Worm (Caenorhabditis elegans) whole organism, L1 larva: ENCODE data around the gene F59B1.6.

Experiments
- C16A3.4 ChIP-seq: fragments of 150-350 bp; optimal IDR thresholded peaks from 2 replicates; lab custom pipeline; 2014; ENCODE audit warnings: missing biosample characterization, missing genetic modification characterization
- F16B12.6 ChIP-seq: fragments of 150-350 bp; optimal IDR thresholded peaks from 2 replicates; lab custom pipeline; 2014; ENCODE audit warnings: missing biosample characterization, missing genetic modification characterization
- aha-1 ChIP-seq: fragments of 150-350 bp; optimal IDR thresholded peaks from 2 replicates; lab custom pipeline; 2014; ENCODE audit warnings: missing biosample characterization, missing genetic modification characterization
- ama-1 ChIP-seq: fragments of 150-350 bp; optimal IDR thresholded peaks from 2 replicates; lab custom pipeline; 2014
- ceh-8 ChIP-seq: fragments of 200-800 bp; sonication (Bioruptor generic); optimal IDR thresholded peaks from 2 replicates; lab custom pipeline; 2018; ENCODE audit warnings: mild to moderate bottlenecking, missing genetic modification characterization, moderate library complexity, missing compliant biosample characterization
- ceh-88 ChIP-seq: fragments of 200-800 bp; sonication (Bioruptor generic); IDR thresholded peaks from 2 replicates; pipeline ENCODE4 v1.3.6; 2022; ENCODE audit warnings: missing genetic modification characterization, missing compliant biosample characterization
- ceh-90 ChIP-seq: sonication (generic microtip); optimal IDR thresholded peaks from 2 replicates; lab custom pipeline; 2016; ENCODE audit warnings: missing genetic modification characterization, missing compliant biosample characterization
- ces-1 ChIP-seq: fragments of 150-350 bp; optimal IDR thresholded peaks from 2 replicates; lab custom pipeline; 2014; ENCODE audit warnings: missing biosample characterization, missing genetic modification reagents, missing genetic modification characterization
- efl-3 ChIP-seq: fragments of 200-800 bp; sonication (Bioruptor generic); optimal IDR thresholded peaks from 2 replicates; lab custom pipeline; 2018; ENCODE audit warnings: mild to moderate bottlenecking, missing genetic modification characterization, missing compliant biosample characterization
- fos-1 ChIP-seq: fragments of 150-350 bp; optimal IDR thresholded peaks from 2 replicates; lab custom pipeline; 2014; ENCODE audit warnings: missing biosample characterization, missing genetic modification characterization
- hpl-2 ChIP-seq: fragments of 150-350 bp; optimal IDR thresholded peaks from 2 replicates; lab custom pipeline; 2014; ENCODE audit warnings: missing biosample characterization, missing genetic modification reagents, missing genetic modification characterization
- jun-1 ChIP-seq: fragments of 150-350 bp; optimal IDR thresholded peaks from 2 replicates; lab custom pipeline; 2014; ENCODE audit warnings: missing biosample characterization, missing genetic modification reagents, missing genetic modification characterization
- lin-14 ChIP-seq: fragments of 200-800 bp; sonication (Bioruptor generic); optimal IDR thresholded peaks from 2 replicates; lab custom pipeline; 2018; ENCODE audit warnings: mild to moderate bottlenecking, missing genetic modification characterization, moderate library complexity, missing compliant biosample characterization
- lin-15B ChIP-seq: fragments of 150-350 bp; sonication (generic microtip); optimal IDR thresholded peaks from 3 replicates; lab custom pipeline; 2014; ENCODE audit warnings: missing biosample characterization, missing genetic modification characterization
- lin-39 ChIP-seq: fragments of 150-350 bp; optimal IDR thresholded peaks from 2 replicates; lab custom pipeline; 2014; ENCODE audit warnings: missing biosample characterization, missing genetic modification reagents, missing genetic modification characterization
- lir-3 ChIP-seq: sonication (generic microtip); optimal IDR thresholded peaks from 2 replicates; lab custom pipeline; 2016; ENCODE audit warnings: mild to moderate bottlenecking, missing genetic modification characterization, moderate library complexity, missing compliant biosample characterization; ENCODE audit not compliant: poor library complexity
- mdl-1 ChIP-seq, 2 experiments: fragments of 150-350 bp; optimal IDR thresholded peaks; 2 replicates each; lab custom pipeline; 2014 to 2017; ENCODE audit warnings: missing biosample characterization in 2 of 2, missing genetic modification characterization in 2 of 2, inconsistent platforms in 1 of 2
- mep-1 ChIP-seq: fragments of 150-350 bp; optimal IDR thresholded peaks from 2 replicates; lab custom pipeline; 2014; ENCODE audit warnings: missing biosample characterization, missing genetic modification characterization
- nhr-12 ChIP-seq: sonication (generic microtip); optimal IDR thresholded peaks from 2 replicates; lab custom pipeline; 2017; ENCODE audit warnings: missing biosample characterization, missing genetic modification characterization
- nhr-19 ChIP-seq: fragments of 200-800 bp; sonication (Bioruptor generic); conservative IDR thresholded peaks from 2 replicates; pipeline ENCODE4 v1.3.6; 2022; ENCODE audit warnings: missing genetic modification characterization, missing compliant biosample characterization
- nhr-47 ChIP-seq: sonication (generic microtip); optimal IDR thresholded peaks from 2 replicates; lab custom pipeline; 2016; ENCODE audit warnings: mild to moderate bottlenecking, missing genetic modification characterization, moderate library complexity, missing compliant biosample characterization
- nhr-76 ChIP-seq: sonication (generic microtip); optimal IDR thresholded peaks from 2 replicates; lab custom pipeline; 2017; ENCODE audit warnings: missing biosample characterization, missing genetic modification characterization
- nhr-84 ChIP-seq: sonication (generic microtip); optimal IDR thresholded peaks from 2 replicates; lab custom pipeline; 2017; ENCODE audit warnings: missing biosample characterization, missing genetic modification characterization
- nhr-85 ChIP-seq: sonication (generic microtip); peaks from one replicate; lab custom pipeline; 2016; ENCODE audit warnings: missing genetic modification characterization, inconsistent platforms, missing compliant biosample characterization
- snpc-4 ChIP-seq: fragments of 150-350 bp; optimal IDR thresholded peaks from 2 replicates; lab custom pipeline; 2014; ENCODE audit warnings: missing biosample characterization, missing genetic modification characterization
- sox-4 ChIP-seq: sonication (generic microtip); optimal IDR thresholded peaks from 2 replicates; lab custom pipeline; 2016; ENCODE audit warnings: missing genetic modification characterization, missing compliant biosample characterization
- sptf-1 ChIP-seq: fragments of 150-350 bp; optimal IDR thresholded peaks from 2 replicates; lab custom pipeline; 2014; ENCODE audit warnings: missing biosample characterization, missing genetic modification characterization
- sup-37 ChIP-seq: fragments of 200-800 bp; sonication (Bioruptor generic); optimal IDR thresholded peaks from 2 replicates; lab custom pipeline; 2018; ENCODE audit warnings: mild to moderate bottlenecking, missing genetic modification characterization, missing compliant biosample characterization
- unc-30 ChIP-seq: sonication (generic microtip); optimal IDR thresholded peaks from 2 replicates; lab custom pipeline; 2017; ENCODE audit warnings: missing biosample characterization, missing genetic modification characterization
- unc-98 ChIP-seq: fragments of 200-800 bp; sonication (Bioruptor generic); IDR thresholded peaks from 2 replicates; pipeline ENCODE4 v1.3.6; 2022; ENCODE audit warnings: missing genetic modification characterization, missing compliant biosample characterization
- zag-1 ChIP-seq: fragments of 150-350 bp; optimal IDR thresholded peaks from 2 replicates; lab custom pipeline; 2014; ENCODE audit warnings: missing biosample characterization, missing genetic modification characterization
- ztf-11 ChIP-seq, 2 experiments: sonication (generic microtip); optimal IDR thresholded peaks; 2 replicates each; lab custom pipeline; 2016 to 2017; ENCODE audit warnings: missing genetic modification characterization in 2 of 2, missing biosample characterization in 1 of 2, missing compliant biosample characterization in 1 of 2

Gene F59B1.6

DNA sequence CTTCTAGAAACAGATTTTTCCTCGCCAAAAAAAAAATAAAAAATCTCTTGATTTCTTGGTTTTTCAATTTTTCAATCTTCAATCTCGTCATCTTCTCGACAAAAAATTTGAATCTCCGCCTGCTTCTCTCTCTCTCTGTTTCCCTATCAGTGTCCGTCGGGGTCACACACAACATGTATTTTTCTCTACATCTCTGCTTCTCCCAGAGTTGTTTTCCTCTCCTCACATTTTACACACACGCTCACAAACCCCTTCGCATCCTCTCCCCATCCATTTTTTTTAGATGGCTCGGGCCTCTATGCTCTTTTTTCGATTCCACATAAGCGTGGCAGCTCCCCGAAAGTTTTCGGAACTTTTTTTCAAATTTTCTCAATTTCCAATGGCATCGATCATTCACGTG lies 51.7 kb downstream of the F59B1.6 start (continued):
- TF ChIP-seq nhr-12 (tag; lab: Kevin White, UChicago) (no peak), lin-14 (peak; percentile 85), unc-30 (tag; lab: Kevin White, UChicago) (no peak), mdl-1 (tag; optimal IDR thresholded peaks at IDR 0.05; lab: Kevin White, UChicago) (no peak), nhr-84 (tag; lab: Kevin White, UChicago) (no peak), zag-1 (no peak), hpl-2 (GFP tag; lab: Kevin White, UChicago) (no peak), ama-1 (lab: Kevin White, UChicago) (no peak), mep-1 (peak; percentile 61), ceh-88 (no peak), unc-98 (GFP tag; lab: Robert Waterston, UW) (no peak), efl-3 (GFP tag; lab: Kevin White, UChicago) (no peak), sptf-1 (tag; lab: Kevin White, UChicago) (no peak), lir-3 (tag; lab: Kevin White, UChicago) (no peak), nhr-76 (no peak), aha-1 (tag; lab: Kevin White, UChicago) (no peak), C16A3.4 (tag; lab: Kevin White, UChicago) (peak; percentile 15), jun-1 (tag; lab: Kevin White, UChicago) (no peak), lin-39 (tag; lab: Kevin White, UChicago) (no peak), ceh-90 (tag; lab: Kevin White, UChicago) (no peak), sox-4 (no peak), sup-37 (GFP tag; lab: Kevin White, UChicago) (no peak), lin-15B (tag; lab: Kevin White, UChicago) (peak; percentile 86), F16B12.6 (tag; lab: Kevin White, UChicago) (no peak), nhr-85 (peak; percentile 57), snpc-4 (tag; lab: Kevin White, UChicago) (no peak), ztf-11 (tag; optimal IDR thresholded peaks at IDR 0.05; lab: Kevin White, UChicago) (no peak), fos-1 (tag; lab: Kevin White, UChicago) (peak; percentile 42), nhr-47 (tag; lab: Kevin White, UChicago) (peak; percentile 35), ces-1 (no peak), nhr-19 (peak; percentile 29; the same call in 1 of the 2 replicates), ceh-8 (GFP tag; lab: Kevin White, UChicago) (no peak)
- TF ChIP-seq, all 84 proteins: peak for 26
